Fruit fly (Drosophila melanogaster) whole organism, embryonic: ENCODE data around the gene CG15347.

Experiments used
- B-H2 ChIP-seq: fragments of 200-800 bp; sonication (Bioruptor generic); optimal IDR thresholded peaks from 2 replicates; lab custom pipeline; 2018; ENCODE audit warnings: missing biosample characterization, mild to moderate bottlenecking, missing genetic modification characterization
- CG1024 ChIP-seq: fragments of 200-800 bp; sonication (Bioruptor generic); IDR thresholded peaks from 2 replicates; pipeline ENCODE4 v1.3.6; 2022; ENCODE audit warnings: missing biosample characterization, missing genetic modification characterization
- CG10654 ChIP-seq: fragments of 200-800 bp; sonication (Bioruptor generic); optimal IDR thresholded peaks from 2 replicates; lab custom pipeline; 2016; ENCODE audit warnings: missing biosample characterization, missing genetic modification characterization
- CG11456 ChIP-seq: fragments of 200-800 bp; sonication (Bioruptor generic); IDR thresholded peaks from 3 replicates; pipeline ENCODE4 v1.3.6; 2022; ENCODE audit warnings: missing biosample characterization, missing genetic modification characterization
- CG11560 ChIP-seq: fragments of 200-800 bp; sonication (Bioruptor generic); IDR thresholded peaks from 3 replicates; pipeline ENCODE4 v1.3.6; 2022; ENCODE audit warnings: missing biosample characterization, missing genetic modification characterization
- CG11696 ChIP-seq: fragments of 200-800 bp; sonication (Bioruptor generic); IDR thresholded peaks from 2 replicates; pipeline ENCODE4 v1.3.6; 2022; ENCODE audit warnings: missing biosample characterization, missing genetic modification characterization
- CG12236 ChIP-seq: fragments of 200-800 bp; sonication (Bioruptor generic); optimal IDR thresholded peaks from 2 replicates; lab custom pipeline; 2016; ENCODE audit warnings: missing biosample characterization, missing genetic modification characterization
- CG13287 ChIP-seq: fragments of 200-800 bp; sonication (Bioruptor generic); IDR thresholded peaks from 2 replicates; pipeline ENCODE4 v1.3.6; 2022; ENCODE audit warnings: missing biosample characterization, missing genetic modification characterization; ENCODE audit not compliant: partially characterized antibody
- CG16779 ChIP-seq: fragments of 200-800 bp; sonication (Bioruptor generic); IDR thresholded peaks from 2 replicates; pipeline ENCODE4 v1.3.6; 2022; ENCODE audit warnings: missing biosample characterization, missing genetic modification characterization
- CG17568 ChIP-seq: fragments of 200-800 bp; sonication (Bioruptor generic); optimal IDR thresholded peaks from 2 replicates; lab custom pipeline; 2018; ENCODE audit warnings: missing biosample characterization, mild to moderate bottlenecking, missing genetic modification characterization, moderate library complexity
- CG17802 ChIP-seq: fragments of 200-800 bp; sonication (Bioruptor generic); optimal IDR thresholded peaks from 2 replicates; lab custom pipeline; 2018; ENCODE audit warnings: missing biosample characterization, mild to moderate bottlenecking, missing genetic modification characterization, moderate library complexity
- CG4360 ChIP-seq: fragments of 200-800 bp; sonication (Bioruptor generic); IDR thresholded peaks from 2 replicates; pipeline ENCODE4 v1.3.6; 2022; ENCODE audit warnings: missing biosample characterization, missing genetic modification characterization
- CG7271 ChIP-seq: fragments of 200-800 bp; sonication (Bioruptor generic); optimal IDR thresholded peaks from 2 replicates; lab custom pipeline; 2018; ENCODE audit warnings: missing biosample characterization, mild to moderate bottlenecking, missing genetic modification characterization, moderate library complexity
- CG7556 ChIP-seq: fragments of 200-800 bp; sonication (Bioruptor generic); optimal IDR thresholded peaks from 2 replicates; lab custom pipeline; 2017; ENCODE audit warnings: missing biosample characterization, mild to moderate bottlenecking, missing genetic modification characterization
- CG8924 ChIP-seq: fragments of 200-800 bp; optimal IDR thresholded peaks from 3 replicates; lab custom pipeline; 2019; ENCODE audit warnings: missing biosample characterization, mild to moderate bottlenecking, missing genetic modification characterization, moderate library complexity
- Elba2 ChIP-seq: fragments of 200-800 bp; sonication (Bioruptor generic); optimal IDR thresholded peaks from 3 replicates; lab custom pipeline; 2016; ENCODE audit warnings: missing biosample characterization, missing genetic modification characterization
- Ets97D ChIP-seq: fragments of 200-800 bp; sonication (Bioruptor generic); optimal IDR thresholded peaks from 3 replicates; lab custom pipeline; 2016; ENCODE audit warnings: missing biosample characterization, missing genetic modification characterization
- Gug ChIP-seq: fragments of 200-800 bp; sonication (Bioruptor generic); IDR thresholded peaks from 4 replicates; pipeline ENCODE4 v1.3.6; 2022; ENCODE audit warnings: missing biosample characterization, missing genetic modification characterization
- H2.0 ChIP-seq: fragments of 200-800 bp; sonication (Bioruptor generic); IDR thresholded peaks from 2 replicates; pipeline ENCODE4 v1.3.6; 2022; ENCODE audit warnings: missing biosample characterization, missing genetic modification characterization
- HLHmδ ChIP-seq: fragments of 200-800 bp; sonication (Bioruptor generic); optimal IDR thresholded peaks from 2 replicates; lab custom pipeline; 2018; ENCODE audit warnings: missing biosample characterization, mild to moderate bottlenecking, missing genetic modification characterization, moderate library complexity
- Hr3 ChIP-seq: fragments of 200-800 bp; sonication (Bioruptor generic); optimal IDR thresholded peaks from 3 replicates; lab custom pipeline; 2016; ENCODE audit warnings: missing biosample characterization, missing genetic modification characterization
- Hr78 ChIP-seq, 2 experiments: fragments of 200-800 bp in 1 of 2; fragments of >200 bp in 1 of 2; sonication (Bioruptor generic) in 1 of 2; optimal IDR thresholded peaks; 2 replicates each; lab custom pipeline; 2017 to 2019; ENCODE audit warnings: missing biosample characterization in 2 of 2, missing genetic modification characterization in 2 of 2, mild to moderate bottlenecking in 1 of 2, moderate library complexity in 1 of 2
- Mrtf ChIP-seq: fragments of 200-800 bp; sonication (Bioruptor generic); IDR thresholded peaks from 3 replicates; pipeline ENCODE4 v1.3.6; 2022; ENCODE audit warnings: missing biosample characterization, missing genetic modification characterization
- Myb ChIP-seq: fragments of 200-800 bp; sonication (Bioruptor generic); optimal IDR thresholded peaks from 2 replicates; lab custom pipeline; 2016; ENCODE audit warnings: missing biosample characterization, missing genetic modification characterization
- Ravus ChIP-seq: fragments of 200-800 bp; sonication (Bioruptor generic); IDR thresholded peaks from 2 replicates; pipeline ENCODE4 v1.3.6; 2022; ENCODE audit warnings: missing biosample characterization, missing genetic modification characterization
- Vsx1 ChIP-seq: fragments of 200-800 bp; sonication (Bioruptor generic); optimal IDR thresholded peaks from 2 replicates; lab custom pipeline; 2017; ENCODE audit warnings: missing biosample characterization, mild to moderate bottlenecking, missing genetic modification characterization, missing genetic modification reagents
- Xrp1 ChIP-seq: fragments of 200-800 bp; sonication (Bioruptor generic); IDR thresholded peaks from 2 replicates; pipeline ENCODE4 v1.3.6; 2022; ENCODE audit warnings: missing biosample characterization, missing genetic modification characterization
- chif ChIP-seq, 2 experiments: fragments of 200-800 bp; sonication (Bioruptor generic); optimal IDR thresholded peaks; 3 replicates each; lab custom pipeline; 2016; ENCODE audit warnings: missing biosample characterization in 2 of 2, missing genetic modification characterization in 2 of 2
- chm ChIP-seq: fragments of 200-800 bp; sonication (Bioruptor generic); IDR thresholded peaks from 2 replicates; pipeline ENCODE4 v1.3.6; 2022; ENCODE audit warnings: missing biosample characterization, missing genetic modification characterization
- croc ChIP-seq: fragments of 200-800 bp; sonication (Bioruptor generic); conservative IDR thresholded peaks from 3 replicates; pipeline ENCODE4 v1.3.6; 2022; ENCODE audit warnings: missing biosample characterization, missing genetic modification characterization
- emc ChIP-seq: fragments of 200-800 bp; sonication (Bioruptor generic); optimal IDR thresholded peaks from 2 replicates; lab custom pipeline; 2016; ENCODE audit warnings: missing biosample characterization, missing genetic modification characterization
- gro ChIP-seq: fragments of 200-800 bp; sonication (Bioruptor generic); optimal IDR thresholded peaks from 2 replicates; lab custom pipeline; 2016; ENCODE audit warnings: missing biosample characterization, missing genetic modification characterization
- ham ChIP-seq: fragments of 200-800 bp; sonication (Bioruptor generic); IDR thresholded peaks from 2 replicates; pipeline ENCODE4 v1.3.6; 2022; ENCODE audit warnings: missing biosample characterization, missing genetic modification characterization
- kah ChIP-seq: fragments of 200-800 bp; sonication (Bioruptor generic); optimal IDR thresholded peaks from 2 replicates; lab custom pipeline; 2018; ENCODE audit warnings: missing biosample characterization, mild to moderate bottlenecking, missing genetic modification characterization
- lov ChIP-seq, 2 experiments: fragments of 200-800 bp in 1 of 2; fragments of >200 bp in 1 of 2; sonication (Bioruptor generic) in 1 of 2; IDR thresholded peaks in 1 of 2; optimal IDR thresholded peaks in 1 of 2; 2 replicates in 1 of 2; 3 replicates in 1 of 2; pipeline versions ENCODE4 v1.3.6 to Lab custom; 2017 to 2022; ENCODE audit warnings: missing biosample characterization in 1 of 2, missing genetic modification characterization in 1 of 2
- maf-S ChIP-seq: fragments of 200-800 bp; sonication (Bioruptor generic); optimal IDR thresholded peaks from 2 replicates; lab custom pipeline; 2016; ENCODE audit warnings: missing biosample characterization, missing genetic modification characterization
- otp ChIP-seq: fragments of 200-800 bp; sonication (Bioruptor generic); IDR thresholded peaks from 3 replicates; pipeline ENCODE4, ENCODE4 v1.3.6; 2022; ENCODE audit warnings: missing biosample characterization, missing genetic modification characterization
- pb ChIP-seq: fragments of 200-800 bp; sonication (Bioruptor generic); optimal IDR thresholded peaks from 3 replicates; lab custom pipeline; 2016; ENCODE audit warnings: missing biosample characterization, missing genetic modification characterization
- prd ChIP-seq, 3 experiments: fragments of >200 bp in 2 of 3; fragments of 200-800 bp in 1 of 3; sonication (Bioruptor generic) in 1 of 3; optimal IDR thresholded peaks in 2 of 3; IDR thresholded peaks in 1 of 3; 2 replicates in 2 of 3; 3 replicates in 1 of 3; pipeline versions ENCODE4 v1.3.6 to Lab custom; 2017 to 2022; ENCODE audit warnings: missing biosample characterization in 1 of 3, missing genetic modification characterization in 1 of 3
- rib ChIP-seq: fragments of 200-800 bp; sonication (Bioruptor generic); IDR thresholded peaks from 2 replicates; pipeline ENCODE4 v1.3.6; 2022; ENCODE audit warnings: missing biosample characterization, missing genetic modification characterization
- salm ChIP-seq: fragments of 200-800 bp; sonication (Bioruptor generic); optimal IDR thresholded peaks from 2 replicates; lab custom pipeline; 2018; ENCODE audit warnings: missing biosample characterization, mild to moderate bottlenecking, missing genetic modification characterization
- sens ChIP-seq: fragments of 200-800 bp; sonication (Bioruptor generic); peaks from one replicate; lab custom pipeline; 2016; ENCODE audit warnings: missing biosample characterization, missing genetic modification characterization
- slbo ChIP-seq: fragments of 200-800 bp; sonication (Bioruptor generic); IDR thresholded peaks from 2 replicates; pipeline ENCODE4 v1.3.6; 2022; ENCODE audit warnings: missing biosample characterization, missing genetic modification characterization
- stc ChIP-seq: fragments of 200-800 bp; sonication (Bioruptor generic); IDR thresholded peaks from 2 replicates; pipeline ENCODE4 v1.3.6; 2022; ENCODE audit warnings: missing biosample characterization, missing genetic modification characterization
- tin ChIP-seq: fragments of 200-800 bp; sonication (Bioruptor generic); optimal IDR thresholded peaks from 3 replicates; lab custom pipeline; 2016; ENCODE audit warnings: missing biosample characterization, missing genetic modification characterization
- tna ChIP-seq: fragments of 200-800 bp; sonication (Bioruptor generic); IDR thresholded peaks from 2 replicates; pipeline ENCODE4 v1.3.6; 2022; ENCODE audit warnings: missing biosample characterization, missing genetic modification characterization; ENCODE audit not compliant: partially characterized antibody
- usp ChIP-seq: fragments of >200 bp; optimal IDR thresholded peaks from 2 replicates; lab custom pipeline; 2017; ENCODE audit warnings: missing biosample characterization, missing genetic modification characterization
- wor ChIP-seq: fragments of 200-800 bp; sonication (Bioruptor generic); IDR thresholded peaks from 2 replicates; pipeline ENCODE4 v1.3.6; 2022; ENCODE audit warnings: missing biosample characterization, missing genetic modification characterization

The CG15347 gene

dm6 chrX:8464378-8465036, 3.8 kb upstream of the CG15347 start, which contains the start of gene Sptr (continued):
- TF ChIP-seq usp = no peak
- TF ChIP-seq Myb (GFP tag; lab: Kevin White, UChicago) = peak; percentile 58
- peak; percentile 61 for TF ChIP-seq Ravus (GFP tag; lab: Robert Waterston, UW)
- TF ChIP-seq emc = peak; percentile 61
- TF ChIP-seq Gug = peak; percentile 76; the same call in 3 of the 4 replicates
- TF ChIP-seq stc (GFP tag; lab: Robert Waterston, UW) = peak; percentile 93
- TF ChIP-seq CG11456 = peak; percentile 88
- peak; percentile 74 for TF ChIP-seq CG16779 (GFP tag; lab: Robert Waterston, UW)
- peak; percentile 83 for TF ChIP-seq otp (GFP tag; lab: Robert Waterston, UW)
- TF ChIP-seq Hr3 = peak; percentile 77
- TF ChIP-seq CG7271 = no peak
- TF ChIP-seq prd (optimal IDR thresholded peaks at IDR 0.05; lab: Kevin White, UChicago) = no peak
- TF ChIP-seq prd (GFP tag; IDR thresholded peaks at IDR 0.05; lab: Robert Waterston, UW) = peak; percentile 85
- TF ChIP-seq tna = no peak
- no peak for TF ChIP-seq HLHmδ
- TF ChIP-seq CG13287 (GFP tag; lab: Robert Waterston, UW) = 0 out of 2 replicates have a peak, but pooled peaks have one; percentile 21
- peak; percentile 21 for TF ChIP-seq Ets97D
- peak; percentile 93 for TF ChIP-seq B-H2 (GFP tag; lab: Kevin White, UChicago)
- peak; percentile 67 for TF ChIP-seq wor (GFP tag; lab: Robert Waterston, UW)
- TF ChIP-seq Vsx1 (GFP tag; lab: Kevin White, UChicago) = peak; percentile 69
- TF ChIP-seq ham (GFP tag; lab: Robert Waterston, UW) = peak; percentile 60; the same call in 1 of the 2 replicates
- peak; percentile 90 for TF ChIP-seq sens
- peak; percentile 69 for TF ChIP-seq CG1024
- TF ChIP-seq CG11560 (tag; lab: Robert Waterston, UW) = peak; percentile 62; the same call in 2 of the 3 replicates
- TF ChIP-seq maf-S = peak; percentile 62
- peak; percentile 94 for TF ChIP-seq slbo
- TF ChIP-seq chif (GFP tag; optimal IDR thresholded peaks at IDR 0.05; lab: Kevin White, UChicago) = peak; percentile 57 to 58
- peak; percentile 7 for TF ChIP-seq CG17802
- no peak for TF ChIP-seq lov (optimal IDR thresholded peaks at IDR 0.05; lab: Kevin White, UChicago)
- 0 out of 3 replicates have a peak, but pooled peaks have one; percentile 26 for TF ChIP-seq lov (GFP tag; IDR thresholded peaks at IDR 0.05; lab: Robert Waterston, UW)
- TF ChIP-seq gro = peak; percentile 86
- peak; percentile 86 for TF ChIP-seq H2.0 (GFP tag; lab: Robert Waterston, UW)
- peak; percentile 84 for TF ChIP-seq rib
- peak; percentile 73 for TF ChIP-seq tin (GFP tag; lab: Kevin White, UChicago)
- peak; percentile 41; the same call in 1 of the 3 replicates for TF ChIP-seq croc (GFP tag; lab: Robert Waterston, UW)
- TF ChIP-seq salm = peak; percentile 82
- TF ChIP-seq Elba2 (GFP tag; lab: Kevin White, UChicago) = no peak
- peak in 1 of 2 experiments; percentile 63 for TF ChIP-seq Hr78 (GFP tag; optimal IDR thresholded peaks at IDR 0.05; lab: Kevin White, UChicago)
- no peak for TF ChIP-seq CG12236
- TF ChIP-seq CG10654 (GFP tag; lab: Kevin White, UChicago) = peak; percentile 78
- TF ChIP-seq CG4360 (GFP tag; lab: Robert Waterston, UW) = peak; percentile 34; the same call in 1 of the 2 replicates
- peak; percentile 83 for TF ChIP-seq CG17568 (GFP tag; lab: Kevin White, UChicago)
- peak; percentile 73 for TF ChIP-seq kah
- peak; percentile 89 for TF ChIP-seq Xrp1 (GFP tag; lab: Robert Waterston, UW)
- TF ChIP-seq Mrtf (GFP tag; lab: Robert Waterston, UW) = peak; percentile 89
- TF ChIP-seq CG8924 (tag; lab: Kevin White, UChicago) = peak; percentile 90
- peak; percentile 74; the same call in 1 of the 2 replicates for TF ChIP-seq chm (GFP tag; lab: Robert Waterston, UW)
- TF ChIP-seq CG7556 = peak; percentile 91
- peak; percentile 72 for TF ChIP-seq CG11696 (GFP tag; lab: Robert Waterston, UW)
- TF ChIP-seq pb = peak; percentile 25
